Fruit fly (Drosophila melanogaster) whole organism, wandering third instar larva: ENCODE results near the gene Rcd4.

ENCODE experiments used
- Abd-B ChIP-seq: fragments of >200 bp; optimal IDR thresholded peaks from 2 replicates; lab custom pipeline; 2017; ENCODE audit warnings: missing biosample characterization, missing genetic modification characterization
- CG32264 ChIP-seq: fragments of 200-800 bp; sonication (Bioruptor generic); optimal IDR thresholded peaks from 2 replicates; lab custom pipeline; 2016; ENCODE audit warnings: missing biosample characterization, missing genetic modification characterization
- CG9705 ChIP-seq: fragments of 200-800 bp; sonication (Bioruptor generic); optimal IDR thresholded peaks from 2 replicates; lab custom pipeline; 2018; ENCODE audit warnings: missing biosample characterization, mild to moderate bottlenecking, missing genetic modification characterization
- CrebA ChIP-seq: fragments of 200-800 bp; sonication (Bioruptor generic); optimal IDR thresholded peaks from 2 replicates; lab custom pipeline; 2016; ENCODE audit warnings: missing biosample characterization, mild to moderate bottlenecking, missing genetic modification characterization, borderline replicate concordance
- Dfd ChIP-seq: fragments of >200 bp; optimal IDR thresholded peaks from 2 replicates; lab custom pipeline; 2017; ENCODE audit warnings: missing biosample characterization, missing genetic modification characterization
- Dif ChIP-seq: fragments of 200-275, 200-300 bp; sonication (Bioruptor generic); optimal IDR thresholded peaks from 2 replicates; lab custom pipeline; 2018; ENCODE audit warnings: missing biosample characterization, missing genetic modification characterization; ENCODE audit not compliant: partially characterized antibody
- GATAd ChIP-seq: sonication (Bioruptor generic); optimal IDR thresholded peaks from 2 replicates; lab custom pipeline; 2016; ENCODE audit warnings: missing biosample characterization, missing genetic modification characterization
- HLH106 ChIP-seq: fragments of 200-800 bp; optimal IDR thresholded peaks from 3 replicates; lab custom pipeline; 2019; ENCODE audit warnings: missing biosample characterization, mild to moderate bottlenecking, missing genetic modification characterization, moderate library complexity
- Hnf4 ChIP-seq: fragments of 200-800 bp; sonication (Bioruptor generic); optimal IDR thresholded peaks from 2 replicates; lab custom pipeline; 2016; ENCODE audit warnings: missing biosample characterization, mild to moderate bottlenecking, missing genetic modification characterization
- Hr78 ChIP-seq: fragments of >200 bp; optimal IDR thresholded peaks from 2 replicates; lab custom pipeline; 2017; ENCODE audit warnings: missing biosample characterization, missing genetic modification characterization
- Hr83 ChIP-seq: fragments of 200-300 bp; sonication (Bioruptor generic); optimal IDR thresholded peaks from 2 replicates; lab custom pipeline; 2016; ENCODE audit warnings: missing biosample characterization, mild to moderate bottlenecking, missing genetic modification characterization, moderate library complexity; ENCODE audit not compliant: poor library complexity, severe bottlenecking
- Jra ChIP-seq: sonication (Bioruptor generic); optimal IDR thresholded peaks from 2 replicates; lab custom pipeline; 2016; ENCODE audit warnings: missing biosample characterization, missing genetic modification characterization
- Mio ChIP-seq: sonication (Bioruptor generic); optimal IDR thresholded peaks from 2 replicates; lab custom pipeline; 2016; ENCODE audit warnings: missing biosample characterization, missing genetic modification characterization
- Myc ChIP-seq: fragments of >200 bp; optimal IDR thresholded peaks from 2 replicates; lab custom pipeline; 2017
- N ChIP-seq: fragments of >200 bp; optimal IDR thresholded peaks from 2 replicates; lab custom pipeline; 2018; ENCODE audit warnings: missing biosample characterization, missing external identifiers, missing genetic modification characterization
- OdsH ChIP-seq: fragments of 200-800 bp; sonication (Bioruptor generic); optimal IDR thresholded peaks from 2 replicates; lab custom pipeline; 2016; ENCODE audit warnings: missing biosample characterization, mild to moderate bottlenecking, missing genetic modification characterization
- Rel ChIP-seq, 2 experiments: fragments of 200-800 bp; sonication (Bioruptor generic) in 1 of 2; optimal IDR thresholded peaks; 2 replicates in 1 of 2; 3 replicates in 1 of 2; lab custom pipeline; 2016 to 2019; ENCODE audit warnings: mild to moderate bottlenecking in 2 of 2, missing biosample characterization in 2 of 2, missing genetic modification characterization in 2 of 2, moderate library complexity in 1 of 2
- Sp1 ChIP-seq: fragments of 200-800 bp; sonication (Bioruptor generic); optimal IDR thresholded peaks from 3 replicates; lab custom pipeline; 2019; ENCODE audit warnings: missing biosample characterization, mild to moderate bottlenecking, missing genetic modification characterization, moderate library complexity
- Vsx2 ChIP-seq: fragments of 200-300, 225-300 bp; sonication (Bioruptor generic); optimal IDR thresholded peaks from 2 replicates; lab custom pipeline; 2018; ENCODE audit warnings: missing biosample characterization, missing genetic modification characterization; ENCODE audit not compliant: partially characterized antibody
- br ChIP-seq: fragments of 200-800 bp; sonication (Bioruptor generic); optimal IDR thresholded peaks from 2 replicates; lab custom pipeline; 2016; ENCODE audit warnings: missing biosample characterization, missing genetic modification characterization
- brk ChIP-seq: fragments of 200-800 bp; sonication (Bioruptor generic); optimal IDR thresholded peaks from 2 replicates; lab custom pipeline; 2016; ENCODE audit warnings: missing biosample characterization, mild to moderate bottlenecking, missing genetic modification characterization
- dl ChIP-seq, 2 experiments: fragments of 175-275, 200-275 bp in 1 of 2; fragments of 200-275 bp in 1 of 2; sonication (Bioruptor generic); optimal IDR thresholded peaks; lab custom pipeline; 2018; ENCODE audit warnings: mild to moderate bottlenecking in 2 of 2, missing biosample characterization in 2 of 2, missing genetic modification characterization in 2 of 2, moderate library complexity in 2 of 2; ENCODE audit not compliant: partially characterized antibody in 2 of 2, insufficient read depth in 1 of 2
- dmrt93B ChIP-seq: fragments of 200-800 bp; sonication (Bioruptor generic); optimal IDR thresholded peaks from 2 replicates; lab custom pipeline; 2018; ENCODE audit warnings: missing biosample characterization, mild to moderate bottlenecking, missing genetic modification characterization
- dsf ChIP-seq: sonication (Bioruptor generic); optimal IDR thresholded peaks from 2 replicates; lab custom pipeline; 2016; ENCODE audit warnings: missing biosample characterization, missing genetic modification characterization, borderline replicate concordance
- ey ChIP-seq: fragments of 200-800 bp; sonication (Bioruptor generic); optimal IDR thresholded peaks from 2 replicates; lab custom pipeline; 2016; ENCODE audit warnings: missing biosample characterization, missing genetic modification characterization
- foxo ChIP-seq, 2 experiments: fragments of 200-800 bp; sonication (Bioruptor generic); optimal IDR thresholded peaks; 2 replicates in 1 of 2; 3 replicates in 1 of 2; lab custom pipeline; 2016 to 2017; ENCODE audit warnings: missing biosample characterization in 2 of 2, missing genetic modification characterization in 2 of 2
- fru ChIP-seq: fragments of 200-800 bp; sonication (Bioruptor generic); optimal IDR thresholded peaks from 3 replicates; lab custom pipeline; 2016; ENCODE audit warnings: missing biosample characterization, mild to moderate bottlenecking, missing genetic modification characterization
- h ChIP-seq: fragments of 200-800 bp; sonication (Bioruptor generic); optimal IDR thresholded peaks from 3 replicates; lab custom pipeline; 2016; ENCODE audit warnings: missing biosample characterization, mild to moderate bottlenecking, missing genetic modification characterization
- jim ChIP-seq: fragments of 175-275, 200-325 bp; sonication (Bioruptor generic); optimal IDR thresholded peaks from 2 replicates; lab custom pipeline; 2016; ENCODE audit warnings: missing biosample characterization, mild to moderate bottlenecking, missing genetic modification characterization
- lola ChIP-seq: fragments of >200 bp; optimal IDR thresholded peaks from 2 replicates; lab custom pipeline; 2017; ENCODE audit warnings: missing biosample characterization, missing genetic modification characterization
- pan ChIP-seq: fragments of >200 bp; optimal IDR thresholded peaks from 2 replicates; lab custom pipeline; 2017
- psq ChIP-seq: fragments of 200-800 bp; sonication (Bioruptor generic); optimal IDR thresholded peaks from 3 replicates; lab custom pipeline; 2017; ENCODE audit warnings: missing biosample characterization, mild to moderate bottlenecking, missing genetic modification characterization, moderate library complexity
- rgr ChIP-seq: fragments of 200-800 bp; sonication (Bioruptor generic); optimal IDR thresholded peaks from 3 replicates; lab custom pipeline; 2016; ENCODE audit warnings: missing biosample characterization, mild to moderate bottlenecking, missing genetic modification characterization
- sage ChIP-seq: fragments of 200-800 bp; sonication (Bioruptor generic); optimal IDR thresholded peaks from 2 replicates; lab custom pipeline; 2016; ENCODE audit warnings: missing biosample characterization, mild to moderate bottlenecking, missing genetic modification characterization
- sv ChIP-seq: fragments of 200-800 bp; sonication (Bioruptor generic); optimal IDR thresholded peaks from 3 replicates; lab custom pipeline; 2016; ENCODE audit warnings: missing biosample characterization, missing genetic modification characterization
- tai ChIP-seq: sonication (Bioruptor generic); optimal IDR thresholded peaks from 2 replicates; lab custom pipeline; 2016; ENCODE audit warnings: missing biosample characterization, missing genetic modification characterization
- usp ChIP-seq: fragments of >200 bp; optimal IDR thresholded peaks from 2 replicates; lab custom pipeline; 2017; ENCODE audit warnings: missing biosample characterization, missing genetic modification characterization
- woc ChIP-seq: sonication (Bioruptor generic); optimal IDR thresholded peaks from 2 replicates; lab custom pipeline; 2016; ENCODE audit warnings: missing biosample characterization, mild to moderate bottlenecking, missing genetic modification characterization

Gene Rcd4

DNA sequence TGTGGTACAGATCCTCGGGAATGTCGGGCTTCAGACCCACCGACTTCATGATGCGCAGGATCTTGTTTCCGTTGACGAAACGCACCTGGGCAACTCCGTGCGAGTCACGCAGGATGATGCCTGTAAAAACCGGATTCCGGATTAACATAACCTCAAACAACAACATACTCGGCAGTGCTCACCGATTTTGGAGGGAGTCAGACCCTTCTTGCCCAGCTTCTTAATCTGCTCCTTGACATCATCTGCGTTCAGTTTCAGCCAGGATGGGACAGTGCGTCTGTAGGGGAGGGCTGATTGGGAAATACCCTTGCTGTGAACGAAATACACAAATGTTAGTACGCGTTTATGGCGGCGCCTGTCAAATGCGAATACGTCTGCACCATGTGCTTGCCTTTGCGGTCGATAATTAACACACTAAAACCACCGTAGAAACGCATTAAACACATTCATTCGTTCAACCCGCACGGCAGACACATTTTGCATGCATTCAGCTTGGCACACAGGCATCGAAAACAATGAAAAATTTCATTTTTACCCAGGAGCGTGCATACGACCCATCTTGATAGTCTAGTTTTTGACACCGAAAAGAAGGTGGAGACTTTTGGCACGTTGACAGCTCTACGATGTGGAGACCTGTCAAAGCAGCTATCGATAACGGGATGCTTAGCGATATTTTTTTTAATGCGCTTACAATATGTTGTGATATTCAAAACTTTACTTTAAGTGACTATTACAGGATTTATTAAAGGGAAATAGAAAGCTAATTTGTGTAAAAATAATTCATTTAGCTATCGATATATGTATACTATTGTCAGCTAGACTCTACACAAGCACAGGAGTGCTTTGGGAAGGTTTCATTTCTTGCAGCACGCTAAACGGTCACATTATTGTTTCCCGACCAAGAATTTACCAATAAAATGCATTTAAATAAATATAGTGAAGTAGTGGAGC lies 18.4 kb upstream of the Rcd4 start, which contains the start of the genes RpS13 and CSN8:
Gene RpS13 (minus strand): TSS at position 657 of the 951 bp plus-strand sequence.
Gene CSN8 (plus strand): TSS at position 850 of the 951 bp plus-strand sequence.
- TF ChIP-seq Hnf4 (GFP tag; lab: Kevin White, UChicago) (peak; percentile 32), pan (lab: Kevin White, UChicago) (no peak), sv (GFP tag; lab: Kevin White, UChicago) (no peak), Abd-B (no peak), br (GFP tag; lab: Kevin White, UChicago) (no peak), dl (GFP tag; optimal IDR thresholded peaks at IDR 0.05; lab: Kevin White, UChicago; ENCODE audit: insufficient read depth in 1 of 2, partially characterized antibody in 2 of 2) (no peak), tai (GFP tag; lab: Kevin White, UChicago) (peak; percentile 48), OdsH (GFP tag; lab: Kevin White, UChicago) (no peak), dmrt93B (GFP tag; lab: Kevin White, UChicago) (no peak), CG9705 (GFP tag; lab: Kevin White, UChicago) (peak; percentile 9), Hr78 (GFP tag; lab: Kevin White, UChicago) (no peak), Myc (lab: Kevin White, UChicago) (peak; percentile 62), jim (GFP tag; lab: Kevin White, UChicago) (no peak), Vsx2 (GFP tag; lab: Kevin White, UChicago) (no peak), N (GFP tag; lab: Kevin White, UChicago) (no peak), HLH106 (no peak), lola (no peak), Hr83 (GFP tag; lab: Kevin White, UChicago) (no peak), Sp1 (GFP tag; lab: Kevin White, UChicago) (peak; percentile 58), GATAd (no peak), CrebA (GFP tag; lab: Kevin White, UChicago) (no peak), Mio (GFP tag; lab: Kevin White, UChicago) (no peak), brk (GFP tag; lab: Kevin White, UChicago) (peak; percentile 38), Jra (GFP tag; lab: Kevin White, UChicago) (no peak), sage (GFP tag; lab: Kevin White, UChicago) (no peak), ey (GFP tag; lab: Kevin White, UChicago) (no peak), Dfd (GFP tag; lab: Kevin White, UChicago) (no peak), fru (GFP tag; lab: Kevin White, UChicago) (peak; percentile 20), usp (GFP tag; lab: Kevin White, UChicago) (no peak), h (GFP tag; lab: Kevin White, UChicago) (peak; percentile 58), Dif (GFP tag; lab: Kevin White, UChicago) (no peak), foxo (GFP tag; optimal IDR thresholded peaks at IDR 0.05; lab: Kevin White, UChicago) (no peak), dsf (no peak), rgr (GFP tag; lab: Kevin White, UChicago) (peak; percentile 36), woc (GFP tag; lab: Kevin White, UChicago) (peak; percentile 7), CG32264 (no peak), Rel (GFP tag; optimal IDR thresholded peaks at IDR 0.05; lab: Kevin White, UChicago) (no peak), Rel (tag; optimal IDR thresholded peaks at IDR 0.05; lab: Kevin White, UChicago) (peak; percentile 3), psq (no peak)
